Fruit fly (Drosophila melanogaster) S2 (cell line): ENCODE results near the gene CG13484.

Experiments used
- CG8478 ChIP-seq: fragments of >200 bp; optimal IDR thresholded peaks from 2 replicates; lab custom pipeline; 2018
- CTCF ChIP-seq, 2 experiments: fragments of >200 bp; optimal IDR thresholded peaks; 2 replicates each; lab custom pipeline; 2018

dm6 chr3L:14056816-14057215 lies 3.9 kb upstream of the CG13484 start:
- no peak for TF ChIP-seq CG8478 (lab: Kevin White, UChicago)
- TF ChIP-seq CTCF (optimal IDR thresholded peaks at IDR 0.05; lab: Kevin White, UChicago): no peak
